Fruit fly (Drosophila melanogaster): ENCODE data around the gene CG11458.

The CG11458 gene

dm6 chr3L:20952622-20953618, 47.3 kb downstream of the CG11458 start (continued):
- TF ChIP-seq CG8319 (GFP tag; optimal IDR thresholded peaks at IDR 0.05): peak; percentile 49
- TF ChIP-seq Gug (GFP tag; IDR thresholded peaks at IDR 0.05): peak; percentile 45
- TF ChIP-seq eg (GFP tag; IDR thresholded peaks at IDR 0.05): peak; percentile 66; the same call in 2 of the 3 replicates
- TF ChIP-seq CG1621 (tag; optimal IDR thresholded peaks at IDR 0.05): no peak
- no peak for TF ChIP-seq CG32006 (GFP tag; optimal IDR thresholded peaks at IDR 0.05)
- peak; percentile 67 for TF ChIP-seq esn (GFP tag; optimal IDR thresholded peaks at IDR 0.05)
- TF ChIP-seq CG10631 (GFP tag; optimal IDR thresholded peaks at IDR 0.05): no peak
- TF ChIP-seq Met (GFP tag; optimal IDR thresholded peaks at IDR 0.05): peak; percentile 50
- TF ChIP-seq Hr4 (GFP tag; optimal IDR thresholded peaks at IDR 0.05): no peak
- no peak for TF ChIP-seq ss (GFP tag; optimal IDR thresholded peaks at IDR 0.05)
- no peak for TF ChIP-seq CG6854 (GFP tag; optimal IDR thresholded peaks at IDR 0.05)
- TF ChIP-seq CG8632 (GFP tag; optimal IDR thresholded peaks at IDR 0.05): peak; percentile 41
- TF ChIP-seq OdsH (GFP tag; optimal IDR thresholded peaks at IDR 0.05): peak; percentile 40
- peak; percentile 54 for TF ChIP-seq acj6 (GFP tag; optimal IDR thresholded peaks at IDR 0.05)
- TF ChIP-seq fd85E (GFP tag; optimal IDR thresholded peaks at IDR 0.05): no peak
- peak; percentile 45 for TF ChIP-seq CG15336 (GFP tag; IDR thresholded peaks at IDR 0.05)
- no peak for TF ChIP-seq CG4318 (GFP tag; optimal IDR thresholded peaks at IDR 0.05)
- TF ChIP-seq Eip93F (GFP tag; optimal IDR thresholded peaks at IDR 0.05): no peak
- no peak for TF ChIP-seq CG11762 (GFP tag; optimal IDR thresholded peaks at IDR 0.05; ENCODE audit: insufficient read depth)
- no peak for TF ChIP-seq CG3032 (tag; optimal IDR thresholded peaks at IDR 0.05)
- TF ChIP-seq CG10669 (GFP tag; optimal IDR thresholded peaks at IDR 0.05): peak; percentile 31
- TF ChIP-seq CG16779 (tag; optimal IDR thresholded peaks at IDR 0.05): no peak
- TF ChIP-seq CG31627 (GFP tag; optimal IDR thresholded peaks at IDR 0.05): peak; percentile 57
- peak; percentile 35 for TF ChIP-seq Sox102F (GFP tag; optimal IDR thresholded peaks at IDR 0.05)

dm6 chr3L:20954118-20954517, 48.5 kb downstream of the CG11458 start:
- TF ChIP-seq net (GFP tag; optimal IDR thresholded peaks at IDR 0.05) (no peak), CG6808 (GFP tag; optimal IDR thresholded peaks at IDR 0.05) (no peak), CG11762 (GFP tag; optimal IDR thresholded peaks at IDR 0.05; ENCODE audit: insufficient read depth) (no peak), lz (GFP tag; optimal IDR thresholded peaks at IDR 0.05) (no peak), fkh (GFP tag; optimal IDR thresholded peaks at IDR 0.05) (peak; percentile 77), CG7368 (GFP tag; optimal IDR thresholded peaks at IDR 0.05) (no peak), esn (GFP tag; optimal IDR thresholded peaks at IDR 0.05) (no peak), pdm3 (GFP tag; optimal IDR thresholded peaks at IDR 0.05) (no peak), Eip78C (GFP tag) (peak; percentile 67), CG8319 (GFP tag; optimal IDR thresholded peaks at IDR 0.05) (no peak)

Data from whole organism, prepupa.